Fruit fly (Drosophila melanogaster) whole organism, prepupa: ENCODE results near the gene CG3638.
A peak's percentile ranks its signal among the peaks of the same experiment; 100 is the strongest.

Experiments
- Blimp-1 ChIP-seq: fragments of 200-800 bp; sonication (Bioruptor generic); optimal IDR thresholded peaks from 3 replicates; lab custom pipeline; 2017; ENCODE audit warnings: missing biosample characterization, missing genetic modification characterization, mild to moderate bottlenecking, moderate library complexity, missing genetic modification reagents
- CG10631 ChIP-seq: fragments of 200-800 bp; sonication (Bioruptor generic); optimal IDR thresholded peaks from 2 replicates; lab custom pipeline; 2016; ENCODE audit warnings: missing biosample characterization, missing genetic modification characterization
- CG11294 ChIP-seq: fragments of 200-800 bp; sonication (Bioruptor generic); IDR thresholded peaks from 2 replicates; pipeline ENCODE4 v1.3.6; 2022; ENCODE audit warnings: missing biosample characterization, missing genetic modification characterization
- CG11762 ChIP-seq: fragments of 200-800 bp; sonication (Bioruptor generic); optimal IDR thresholded peaks from 3 replicates; lab custom pipeline; 2016; ENCODE audit warnings: missing biosample characterization, missing genetic modification characterization; ENCODE audit not compliant: insufficient read depth
- CG11902 ChIP-seq: fragments of 200-800 bp; sonication (Bioruptor generic); optimal IDR thresholded peaks from 3 replicates; lab custom pipeline; 2016; ENCODE audit warnings: missing biosample characterization, missing genetic modification characterization
- CG15336 ChIP-seq: fragments of 200-800 bp; sonication (Bioruptor generic); IDR thresholded peaks from 2 replicates; pipeline ENCODE4 v1.3.6; 2022; ENCODE audit warnings: missing biosample characterization, missing genetic modification characterization
- CG1621 ChIP-seq: fragments of 200-800 bp; sonication (Bioruptor generic); optimal IDR thresholded peaks from 3 replicates; lab custom pipeline; 2018; ENCODE audit warnings: missing biosample characterization, mild to moderate bottlenecking, missing genetic modification characterization
- CG16779 ChIP-seq: fragments of 200-800 bp; sonication (Bioruptor generic); optimal IDR thresholded peaks from 3 replicates; lab custom pipeline; 2017; ENCODE audit warnings: missing biosample characterization, mild to moderate bottlenecking, missing genetic modification characterization
- CG31627 ChIP-seq: fragments of 200-800 bp; sonication (Bioruptor generic); optimal IDR thresholded peaks from 3 replicates; lab custom pipeline; 2016; ENCODE audit warnings: missing biosample characterization, missing genetic modification characterization
- CG32006 ChIP-seq: fragments of 200-800 bp; sonication (Bioruptor generic); optimal IDR thresholded peaks from 3 replicates; lab custom pipeline; 2017; ENCODE audit warnings: missing biosample characterization, mild to moderate bottlenecking, missing genetic modification characterization
- CG34406 ChIP-seq: fragments of 200-800 bp; sonication (Bioruptor generic); optimal IDR thresholded peaks from 3 replicates; lab custom pipeline; 2016; ENCODE audit warnings: missing biosample characterization, missing genetic modification characterization
- CG3919 ChIP-seq: fragments of 200-800 bp; sonication (Bioruptor generic); optimal IDR thresholded peaks from 3 replicates; lab custom pipeline; 2016; ENCODE audit warnings: missing biosample characterization, missing genetic modification characterization
- CG4318 ChIP-seq: fragments of 200-800 bp; sonication (Bioruptor generic); optimal IDR thresholded peaks from 3 replicates; lab custom pipeline; 2017; ENCODE audit warnings: missing biosample characterization, mild to moderate bottlenecking, missing genetic modification characterization
- CG6163 ChIP-seq: fragments of 200-800 bp; sonication (Bioruptor generic); IDR thresholded peaks from 3 replicates; pipeline ENCODE4 v1.3.6; 2022; ENCODE audit warnings: missing biosample characterization, missing genetic modification characterization
- CG6276 ChIP-seq: fragments of 200-800 bp; sonication (Bioruptor generic); optimal IDR thresholded peaks from 2 replicates; lab custom pipeline; 2017; ENCODE audit warnings: missing biosample characterization, mild to moderate bottlenecking, missing genetic modification characterization
- CG6792 ChIP-seq: fragments of 200-800 bp; sonication (Bioruptor generic); optimal IDR thresholded peaks from 3 replicates; lab custom pipeline; 2016; ENCODE audit warnings: missing biosample characterization, missing genetic modification characterization
- CG6808 ChIP-seq: fragments of 200-800 bp; sonication (Bioruptor generic); optimal IDR thresholded peaks from 3 replicates; lab custom pipeline; 2017; ENCODE audit warnings: missing biosample characterization, missing genetic modification characterization, mild to moderate bottlenecking, moderate library complexity, missing genetic modification reagents
- CG6854 ChIP-seq: fragments of 200-800 bp; sonication (Bioruptor generic); optimal IDR thresholded peaks from 2 replicates; lab custom pipeline; 2017; ENCODE audit warnings: missing biosample characterization, mild to moderate bottlenecking, missing genetic modification characterization
- CG7368 ChIP-seq: fragments of 200-800 bp; sonication (Bioruptor generic); optimal IDR thresholded peaks from 3 replicates; lab custom pipeline; 2016; ENCODE audit warnings: missing biosample characterization, missing genetic modification characterization
- CG8119 ChIP-seq: fragments of 200-800 bp; sonication (Bioruptor generic); IDR thresholded peaks from 3 replicates; pipeline ENCODE4 v1.3.6; 2022; ENCODE audit warnings: missing biosample characterization, missing genetic modification characterization
- CG8319 ChIP-seq: fragments of 200-800 bp; sonication (Bioruptor generic); optimal IDR thresholded peaks from 3 replicates; lab custom pipeline; 2016; ENCODE audit warnings: missing biosample characterization, missing genetic modification characterization
- CG9139 ChIP-seq: fragments of 200-800 bp; sonication (Bioruptor generic); optimal IDR thresholded peaks from 3 replicates; lab custom pipeline; 2017; ENCODE audit warnings: missing biosample characterization, mild to moderate bottlenecking, missing genetic modification characterization
- Eip75B ChIP-seq: fragments of 200-800 bp; sonication (Bioruptor generic); optimal IDR thresholded peaks from 3 replicates; lab custom pipeline; 2016; ENCODE audit warnings: missing biosample characterization, missing genetic modification characterization
- Eip78C ChIP-seq: fragments of 200-800 bp; sonication (Bioruptor generic); peaks from one replicate; lab custom pipeline; 2016; ENCODE audit warnings: missing biosample characterization, missing genetic modification characterization
- Ets21C ChIP-seq: fragments of 200-800 bp; sonication (Bioruptor generic); optimal IDR thresholded peaks from 3 replicates; lab custom pipeline; 2016; ENCODE audit warnings: missing biosample characterization, missing genetic modification characterization
- Ets96B ChIP-seq: fragments of 200-800 bp; optimal IDR thresholded peaks from 2 replicates; lab custom pipeline; 2019; ENCODE audit warnings: missing biosample characterization, mild to moderate bottlenecking, missing genetic modification characterization, moderate library complexity
- Gug ChIP-seq: fragments of 200-800 bp; sonication (Bioruptor generic); IDR thresholded peaks from 2 replicates; pipeline ENCODE4 v1.3.6; 2022; ENCODE audit warnings: missing biosample characterization, missing genetic modification characterization
- Hr38 ChIP-seq: sonication (Bioruptor generic); optimal IDR thresholded peaks from 2 replicates; lab custom pipeline; 2016; ENCODE audit warnings: missing biosample characterization, missing genetic modification characterization
- Hr4 ChIP-seq: fragments of 200-800 bp; sonication (Bioruptor generic); optimal IDR thresholded peaks from 3 replicates; lab custom pipeline; 2016; ENCODE audit warnings: missing biosample characterization, missing genetic modification characterization
- Lpt ChIP-seq: fragments of 200-800 bp; sonication (Bioruptor generic); optimal IDR thresholded peaks from 3 replicates; lab custom pipeline; 2016; ENCODE audit warnings: missing biosample characterization, missing genetic modification characterization
- Met ChIP-seq: fragments of 200-800 bp; sonication (Bioruptor generic); optimal IDR thresholded peaks from 3 replicates; lab custom pipeline; 2016; ENCODE audit warnings: missing biosample characterization, missing genetic modification characterization
- OdsH ChIP-seq: fragments of 200-800 bp; sonication (Bioruptor generic); optimal IDR thresholded peaks from 3 replicates; lab custom pipeline; 2016; ENCODE audit warnings: missing biosample characterization, missing genetic modification characterization
- Smox ChIP-seq: fragments of 200-800 bp; sonication (Bioruptor generic); optimal IDR thresholded peaks from 3 replicates; lab custom pipeline; 2016; ENCODE audit warnings: missing biosample characterization, missing genetic modification characterization
- Sox102F ChIP-seq: fragments of 200-800 bp; sonication (Bioruptor generic); optimal IDR thresholded peaks from 2 replicates; lab custom pipeline; 2016; ENCODE audit warnings: missing biosample characterization, mild to moderate bottlenecking, missing genetic modification characterization
- Sox14 ChIP-seq: fragments of 200-800 bp; sonication (Bioruptor generic); optimal IDR thresholded peaks from 3 replicates; lab custom pipeline; 2016; ENCODE audit warnings: missing biosample characterization, missing genetic modification characterization
- Sox15 ChIP-seq: fragments of 200-800 bp; sonication (Bioruptor generic); optimal IDR thresholded peaks from 3 replicates; lab custom pipeline; 2016; ENCODE audit warnings: missing biosample characterization, missing genetic modification characterization
- achi ChIP-seq: fragments of 200-800 bp; sonication (Bioruptor generic); optimal IDR thresholded peaks from 3 replicates; lab custom pipeline; 2016; ENCODE audit warnings: missing biosample characterization, missing genetic modification characterization
- acj6 ChIP-seq: fragments of 200-800 bp; sonication (Bioruptor generic); optimal IDR thresholded peaks from 3 replicates; lab custom pipeline; 2016; ENCODE audit warnings: missing biosample characterization, missing genetic modification characterization
- cyc ChIP-seq: fragments of 200-800 bp; sonication (Bioruptor generic); optimal IDR thresholded peaks from 3 replicates; lab custom pipeline; 2016; ENCODE audit warnings: missing biosample characterization, missing genetic modification characterization
- dac ChIP-seq: fragments of 200-800 bp; sonication (Bioruptor generic); optimal IDR thresholded peaks from 2 replicates; lab custom pipeline; 2017; ENCODE audit warnings: missing biosample characterization, mild to moderate bottlenecking, missing genetic modification characterization
- dsx ChIP-seq: fragments of 200-800 bp; optimal IDR thresholded peaks from 3 replicates; lab custom pipeline; 2019; ENCODE audit warnings: missing biosample characterization, mild to moderate bottlenecking, missing genetic modification characterization, moderate library complexity; ENCODE audit not compliant: poor library complexity, severe bottlenecking
- eg ChIP-seq: fragments of 200-800 bp; sonication (Bioruptor generic); IDR thresholded peaks from 3 replicates; pipeline ENCODE4 v1.3.6; 2022; ENCODE audit warnings: missing biosample characterization, missing genetic modification characterization
- esn ChIP-seq: fragments of 200-800 bp; sonication (Bioruptor generic); optimal IDR thresholded peaks from 2 replicates; lab custom pipeline; 2016; ENCODE audit warnings: missing biosample characterization, mild to moderate bottlenecking, missing genetic modification characterization, moderate library complexity
- fd59A ChIP-seq: fragments of 200-800 bp; sonication (Bioruptor generic); optimal IDR thresholded peaks from 2 replicates; lab custom pipeline; 2017; ENCODE audit warnings: missing biosample characterization, mild to moderate bottlenecking, missing genetic modification characterization, missing genetic modification reagents
- fd85E ChIP-seq: fragments of 200-800 bp; sonication (Bioruptor generic); optimal IDR thresholded peaks from 3 replicates; lab custom pipeline; 2016; ENCODE audit warnings: missing biosample characterization, missing genetic modification characterization
- fkh ChIP-seq: fragments of 200-800 bp; sonication (Bioruptor generic); optimal IDR thresholded peaks from 3 replicates; lab custom pipeline; 2017; ENCODE audit warnings: missing biosample characterization, mild to moderate bottlenecking, missing genetic modification characterization, moderate library complexity
- lz ChIP-seq: fragments of 200-800 bp; sonication (Bioruptor generic); optimal IDR thresholded peaks from 3 replicates; lab custom pipeline; 2016; ENCODE audit warnings: missing biosample characterization, missing genetic modification characterization
- net ChIP-seq: fragments of 200-800 bp; sonication (Bioruptor generic); optimal IDR thresholded peaks from 3 replicates; lab custom pipeline; 2016; ENCODE audit warnings: missing biosample characterization, missing genetic modification characterization
- salr ChIP-seq, 2 experiments: fragments of 200-800 bp; sonication (Bioruptor generic); optimal IDR thresholded peaks; 3 replicates each; lab custom pipeline; 2016 to 2018; ENCODE audit warnings: missing biosample characterization in 2 of 2, missing genetic modification characterization in 2 of 2, mild to moderate bottlenecking in 1 of 2
- spab ChIP-seq: fragments of 200-800 bp; sonication (Bioruptor generic); optimal IDR thresholded peaks from 2 replicates; lab custom pipeline; 2017; ENCODE audit warnings: missing biosample characterization, mild to moderate bottlenecking, missing genetic modification characterization, missing genetic modification reagents
- ss ChIP-seq, 2 experiments: fragments of 200-800 bp; sonication (Bioruptor generic); optimal IDR thresholded peaks; 2 replicates in 1 of 2; 3 replicates in 1 of 2; lab custom pipeline; 2017 to 2018; ENCODE audit warnings: mild to moderate bottlenecking in 2 of 2, missing biosample characterization in 2 of 2, missing genetic modification characterization in 2 of 2, moderate library complexity in 1 of 2
- svp ChIP-seq: fragments of 200-800 bp; sonication (Bioruptor generic); peaks from one replicate; lab custom pipeline; 2016; ENCODE audit warnings: missing biosample characterization, missing genetic modification characterization
- vri ChIP-seq: fragments of 200-800 bp; sonication (Bioruptor generic); optimal IDR thresholded peaks from 3 replicates; lab custom pipeline; 2016; ENCODE audit warnings: missing biosample characterization, mild to moderate bottlenecking, missing genetic modification characterization

CG3638 gene

dm6 chrX:1231707-1232106, 4.8 kb downstream of the CG3638 start:
- peak; percentile 45; the same call in 1 of the 3 replicates for TF ChIP-seq CG8119 (GFP tag; lab: Robert Waterston, UW)
- no peak for TF ChIP-seq CG11762 (GFP tag; lab: Kevin White, UChicago)
- TF ChIP-seq Hr4 (GFP tag; lab: Kevin White, UChicago): no peak
- TF ChIP-seq CG4318 (GFP tag; lab: Kevin White, UChicago): peak; percentile 35
- TF ChIP-seq Lpt (GFP tag; lab: Kevin White, UChicago): no peak
- TF ChIP-seq CG9139 (GFP tag; lab: Kevin White, UChicago): no peak
- TF ChIP-seq CG11902 (GFP tag; lab: Kevin White, UChicago): no peak
- peak; percentile 65 for TF ChIP-seq eg
- TF ChIP-seq Eip78C (GFP tag; lab: Kevin White, UChicago): peak; percentile 20
- TF ChIP-seq dsx (GFP tag; lab: Kevin White, UChicago): no peak
- TF ChIP-seq CG6854 (GFP tag; lab: Kevin White, UChicago): no peak
- no peak for TF ChIP-seq CG8319 (GFP tag; lab: Kevin White, UChicago)
- no peak for TF ChIP-seq Gug (GFP tag; lab: Robert Waterston, UW)
- no peak for TF ChIP-seq CG31627 (GFP tag; lab: Kevin White, UChicago)
- no peak for TF ChIP-seq CG7368 (GFP tag; lab: Kevin White, UChicago)
- TF ChIP-seq CG32006 (GFP tag; lab: Kevin White, UChicago): peak; percentile 60
- no peak for TF ChIP-seq svp (GFP tag; lab: Kevin White, UChicago)
- no peak for TF ChIP-seq Sox15
- TF ChIP-seq Ets96B (tag; lab: Kevin White, UChicago): no peak
- TF ChIP-seq CG6163 (GFP tag; lab: Robert Waterston, UW): peak; percentile 53; the same call in 2 of the 3 replicates
- TF ChIP-seq CG34406 (GFP tag; lab: Kevin White, UChicago): no peak
- TF ChIP-seq ss (GFP tag; optimal IDR thresholded peaks at IDR 0.05; lab: Kevin White, UChicago): no peak
- no peak for TF ChIP-seq esn (GFP tag; lab: Kevin White, UChicago)
- TF ChIP-seq lz (GFP tag; lab: Kevin White, UChicago): no peak
- no peak for TF ChIP-seq CG10631 (GFP tag; lab: Kevin White, UChicago)
- TF ChIP-seq CG15336: peak; percentile 58
- TF ChIP-seq Eip75B (GFP tag; lab: Kevin White, UChicago): no peak
- TF ChIP-seq Smox (GFP tag; lab: Kevin White, UChicago): no peak
- TF ChIP-seq fkh (GFP tag; lab: Kevin White, UChicago): no peak
- TF ChIP-seq CG1621 (tag; lab: Kevin White, UChicago): no peak
- TF ChIP-seq fd59A (GFP tag; lab: Kevin White, UChicago): no peak
- TF ChIP-seq salr (GFP tag; optimal IDR thresholded peaks at IDR 0.05; lab: Kevin White, UChicago): no peak
- TF ChIP-seq spab: peak; percentile 1
- TF ChIP-seq CG6792 (GFP tag; lab: Kevin White, UChicago): no peak
- no peak for TF ChIP-seq cyc
- TF ChIP-seq Sox102F (GFP tag; lab: Kevin White, UChicago): no peak
- TF ChIP-seq Hr38 (GFP tag; lab: Kevin White, UChicago): no peak
- peak; percentile 5 for TF ChIP-seq achi (GFP tag; lab: Kevin White, UChicago)
- peak; percentile 37 for TF ChIP-seq CG3919 (GFP tag; lab: Kevin White, UChicago)
- TF ChIP-seq Sox14: no peak
- TF ChIP-seq Blimp-1 (GFP tag; lab: Kevin White, UChicago): no peak
- TF ChIP-seq CG6276 (GFP tag; lab: Kevin White, UChicago): peak; percentile 49
- peak; percentile 21 for TF ChIP-seq OdsH (GFP tag; lab: Kevin White, UChicago)
- TF ChIP-seq Ets21C (GFP tag; lab: Kevin White, UChicago): no peak
- no peak for TF ChIP-seq fd85E
- no peak for TF ChIP-seq Met (GFP tag; lab: Kevin White, UChicago)
- TF ChIP-seq net (GFP tag; lab: Kevin White, UChicago): no peak
- no peak for TF ChIP-seq vri (GFP tag; lab: Kevin White, UChicago)
- no peak for TF ChIP-seq acj6 (GFP tag; lab: Kevin White, UChicago)
- no peak for TF ChIP-seq CG11294 (GFP tag; lab: Robert Waterston, UW)
- no peak for TF ChIP-seq CG16779 (tag; lab: Kevin White, UChicago)
- no peak for TF ChIP-seq dac (GFP tag; lab: Kevin White, UChicago)
- no peak for TF ChIP-seq CG6808 (GFP tag; lab: Kevin White, UChicago)
